Worm (Caenorhabditis elegans): ENCODE data around the gene Y57G11B.5.

DNA sequence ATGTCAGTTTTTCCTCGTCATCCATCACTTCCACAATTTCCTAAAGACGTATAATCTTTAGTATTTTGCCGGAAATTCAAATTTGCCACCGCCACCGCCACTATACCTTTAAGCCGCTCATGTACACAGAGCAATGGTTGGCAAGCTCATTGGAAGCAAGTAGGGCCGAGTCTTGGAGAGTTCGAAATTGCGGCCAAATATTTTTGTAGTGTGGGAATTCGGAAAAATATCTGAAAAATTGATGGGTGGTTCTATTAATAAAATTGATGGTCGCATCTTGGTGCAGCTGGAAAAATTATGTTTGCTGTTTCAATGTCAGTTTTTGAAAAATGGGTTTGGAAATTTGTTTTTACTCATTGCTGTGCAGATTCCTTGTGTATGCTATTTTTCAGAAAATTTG lies 3.0 kb upstream of the Y57G11B.5 start:
- TF ChIP-seq him-1 (tag; optimal IDR thresholded peaks at IDR 0.05), result no peak
- TF ChIP-seq W03F9.2 (tag; optimal IDR thresholded peaks at IDR 0.05), result no peak
- TF ChIP-seq dao-5 (tag; optimal IDR thresholded peaks at IDR 0.05), result no peak

Measured in whole organism, L4/young adult.